Worm (Caenorhabditis elegans): Measurements from ENCODE around the gene T11F8.5.

DNA sequence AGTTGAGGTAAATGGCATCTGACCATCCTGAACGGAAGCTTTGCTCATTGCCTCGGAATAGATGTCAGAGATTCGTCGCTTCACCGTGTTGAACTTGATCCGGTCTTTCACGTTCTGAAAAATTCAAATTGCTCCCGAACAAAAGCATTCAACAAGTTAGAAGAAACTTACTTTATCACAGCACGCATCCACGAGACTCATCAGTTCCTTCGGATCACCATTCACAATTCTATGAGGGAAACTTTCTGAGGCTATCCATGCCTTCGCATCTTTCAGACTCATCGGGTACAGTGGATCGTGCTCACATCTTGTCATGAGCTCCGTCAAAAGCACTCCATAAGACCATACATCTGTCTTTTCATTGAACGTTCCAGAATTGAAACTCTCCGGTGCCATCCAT, 20.0 kb upstream of the T11F8.5 start:
- TF ChIP-seq ama-1 (optimal IDR thresholded peaks at IDR 0.05) (no peak), ets-4 (tag; optimal IDR thresholded peaks at IDR 0.05) (no peak), pha-4 (tag; optimal IDR thresholded peaks at IDR 0.05) (no peak), hlh-13 (GFP tag; optimal IDR thresholded peaks at IDR 0.05) (no peak)
